Fruit fly (Drosophila melanogaster) whole organism, embryonic: ENCODE measurements around the gene CG14646.

Experiments
- Aef1 ChIP-seq: fragments of 200-800 bp; sonication (Bioruptor generic); IDR thresholded peaks from 3 replicates; pipeline ENCODE4 v1.3.6; 2022; ENCODE audit warnings: missing biosample characterization, missing genetic modification characterization
- Blimp-1 ChIP-seq: fragments of 200-800 bp; sonication (Bioruptor generic); optimal IDR thresholded peaks from 3 replicates; lab custom pipeline; 2018; ENCODE audit warnings: missing biosample characterization, missing genetic modification characterization, mild to moderate bottlenecking, moderate library complexity, missing genetic modification reagents
- CG10147 ChIP-seq: fragments of 200-800 bp; sonication (Bioruptor generic); optimal IDR thresholded peaks from 2 replicates; lab custom pipeline; 2019; ENCODE audit warnings: missing biosample characterization, mild to moderate bottlenecking, missing genetic modification characterization, moderate library complexity
- CG10209 ChIP-seq: fragments of 200-800 bp; sonication (Bioruptor generic); optimal IDR thresholded peaks from 3 replicates; lab custom pipeline; 2017; ENCODE audit warnings: missing biosample characterization, mild to moderate bottlenecking, missing genetic modification characterization, missing genetic modification reagents
- CG10321 ChIP-seq: fragments of 200-800 bp; sonication (Bioruptor generic); IDR thresholded peaks from 2 replicates; pipeline ENCODE4 v1.3.6; 2022; ENCODE audit warnings: missing biosample characterization, missing genetic modification characterization
- CG11093 ChIP-seq: fragments of 200-800 bp; sonication (Bioruptor generic); IDR thresholded peaks from 3 replicates; pipeline ENCODE4 v1.3.6; 2022; ENCODE audit warnings: missing biosample characterization, missing genetic modification characterization
- CG12299 ChIP-seq: fragments of 200-800 bp; sonication (Bioruptor generic); optimal IDR thresholded peaks from 2 replicates; lab custom pipeline; 2018; ENCODE audit warnings: missing biosample characterization, mild to moderate bottlenecking, missing genetic modification characterization
- CG1233 ChIP-seq: fragments of 200-800 bp; sonication (Bioruptor generic); optimal IDR thresholded peaks from 4 replicates; lab custom pipeline; 2018; ENCODE audit warnings: missing biosample characterization, mild to moderate bottlenecking, missing genetic modification characterization
- CG12391 ChIP-seq: fragments of 200-800 bp; sonication (Bioruptor generic); optimal IDR thresholded peaks from 3 replicates; lab custom pipeline; 2018; ENCODE audit warnings: missing biosample characterization, mild to moderate bottlenecking, missing genetic modification characterization, moderate library complexity
- CG13424 ChIP-seq: fragments of 200-800 bp; sonication (Bioruptor generic); optimal IDR thresholded peaks from 2 replicates; lab custom pipeline; 2019; ENCODE audit warnings: missing biosample characterization, mild to moderate bottlenecking, missing genetic modification characterization, moderate library complexity
- CG13624 ChIP-seq: fragments of 200-800 bp; sonication (Bioruptor generic); optimal IDR thresholded peaks from 2 replicates; lab custom pipeline; 2016; ENCODE audit warnings: missing biosample characterization, missing genetic modification characterization
- CG14014 ChIP-seq: fragments of 200-800 bp; sonication (Bioruptor generic); IDR thresholded peaks from 2 replicates; pipeline ENCODE4 v1.3.6; 2022; ENCODE audit warnings: missing biosample characterization, missing genetic modification characterization
- CG14860 ChIP-seq: fragments of 200-800 bp; sonication (Bioruptor generic); IDR thresholded peaks from 3 replicates; pipeline ENCODE4 v1.3.6; 2022; ENCODE audit warnings: missing biosample characterization, missing genetic modification characterization; ENCODE audit not compliant: partially characterized antibody
- CG3726 ChIP-seq: fragments of 200-800 bp; sonication (Bioruptor generic); IDR thresholded peaks from 3 replicates; pipeline ENCODE4, ENCODE4 v1.3.6; 2022; ENCODE audit warnings: missing biosample characterization, missing genetic modification characterization
- CG3995 ChIP-seq: fragments of 200-800 bp; sonication (Bioruptor generic); optimal IDR thresholded peaks from 3 replicates; lab custom pipeline; 2016; ENCODE audit warnings: missing biosample characterization, missing genetic modification characterization
- CG6175 ChIP-seq: fragments of 200-800 bp; sonication (Bioruptor generic); IDR thresholded peaks from 3 replicates; pipeline ENCODE4 v1.3.6; 2022; ENCODE audit warnings: missing biosample characterization, missing genetic modification characterization
- CG6272 ChIP-seq: fragments of 200-800 bp; sonication (Bioruptor generic); IDR thresholded peaks from 2 replicates; pipeline ENCODE4 v1.3.6; 2022; ENCODE audit warnings: missing biosample characterization, missing genetic modification characterization
- CG6791 ChIP-seq: fragments of 200-800 bp; sonication (Bioruptor generic); IDR thresholded peaks from 3 replicates; pipeline ENCODE4 v1.3.6; 2022; ENCODE audit warnings: missing biosample characterization, missing genetic modification characterization; ENCODE audit not compliant: partially characterized antibody
- CG7271 ChIP-seq: fragments of 200-800 bp; sonication (Bioruptor generic); optimal IDR thresholded peaks from 2 replicates; lab custom pipeline; 2018; ENCODE audit warnings: missing biosample characterization, mild to moderate bottlenecking, missing genetic modification characterization, moderate library complexity
- CG7556 ChIP-seq: fragments of 200-800 bp; sonication (Bioruptor generic); optimal IDR thresholded peaks from 2 replicates; lab custom pipeline; 2017; ENCODE audit warnings: missing biosample characterization, mild to moderate bottlenecking, missing genetic modification characterization
- CG7928 ChIP-seq: fragments of 200-800 bp; sonication (Bioruptor generic); optimal IDR thresholded peaks from 2 replicates; lab custom pipeline; 2017; ENCODE audit warnings: missing biosample characterization, mild to moderate bottlenecking, missing genetic modification characterization
- CG9215 ChIP-seq: fragments of 200-800 bp; sonication (Bioruptor generic); IDR thresholded peaks from 2 replicates; pipeline ENCODE4 v1.3.6; 2022; ENCODE audit warnings: missing biosample characterization, missing genetic modification characterization
- CG9932 ChIP-seq: fragments of 200-800 bp; sonication (Bioruptor generic); IDR thresholded peaks from 2 replicates; pipeline ENCODE4 v1.3.6; 2022; ENCODE audit warnings: missing biosample characterization, missing genetic modification characterization
- CkIIα-i1 ChIP-seq: fragments of 200-800 bp; sonication (Bioruptor generic); IDR thresholded peaks from 2 replicates; pipeline ENCODE4 v1.3.6; 2022; ENCODE audit warnings: missing biosample characterization, missing genetic modification characterization
- Dad ChIP-seq: fragments of 200-800 bp; sonication (Bioruptor generic); optimal IDR thresholded peaks from 3 replicates; lab custom pipeline; 2016; ENCODE audit warnings: missing biosample characterization, missing genetic modification characterization
- Dbx ChIP-seq: fragments of 200-800 bp; sonication (Bioruptor generic); IDR thresholded peaks from 3 replicates; pipeline ENCODE4 v1.3.6; 2022; ENCODE audit warnings: missing biosample characterization, missing genetic modification characterization
- Doc2 ChIP-seq: fragments of 200-800 bp; sonication (Bioruptor generic); IDR thresholded peaks from 2 replicates; pipeline ENCODE4 v1.3.6; 2022; ENCODE audit warnings: missing biosample characterization, missing genetic modification characterization
- Ets97D ChIP-seq: fragments of 200-800 bp; sonication (Bioruptor generic); optimal IDR thresholded peaks from 3 replicates; lab custom pipeline; 2016; ENCODE audit warnings: missing biosample characterization, missing genetic modification characterization
- Gsc ChIP-seq: fragments of 200-800 bp; sonication (Bioruptor generic); IDR thresholded peaks from 2 replicates; pipeline ENCODE4 v1.3.6; 2022; ENCODE audit warnings: missing biosample characterization, missing genetic modification characterization
- Hey ChIP-seq: fragments of 200-800 bp; sonication (Bioruptor generic); optimal IDR thresholded peaks from 3 replicates; lab custom pipeline; 2018; ENCODE audit warnings: missing biosample characterization, mild to moderate bottlenecking, missing genetic modification characterization
- Opbp ChIP-seq: fragments of 200-800 bp; sonication (Bioruptor generic); IDR thresholded peaks from 3 replicates; pipeline ENCODE4 v1.3.6; 2022; ENCODE audit warnings: missing biosample characterization, missing genetic modification characterization; ENCODE audit not compliant: partially characterized antibody
- Optix ChIP-seq: fragments of 200-800 bp; sonication (Bioruptor generic); IDR thresholded peaks from 3 replicates; pipeline ENCODE4 v1.3.6; 2022; ENCODE audit warnings: missing biosample characterization, missing genetic modification characterization
- al ChIP-seq: fragments of 200-800 bp; sonication (Bioruptor generic); IDR thresholded peaks from 2 replicates; pipeline ENCODE4 v1.3.6; 2022; ENCODE audit warnings: missing biosample characterization, missing genetic modification characterization
- bowl ChIP-seq: fragments of 200-800 bp; sonication (Bioruptor generic); IDR thresholded peaks from 2 replicates; pipeline ENCODE4 v1.3.6; 2022; ENCODE audit warnings: missing biosample characterization, missing genetic modification characterization
- eyg ChIP-seq: fragments of 200-800 bp; sonication (Bioruptor generic); optimal IDR thresholded peaks from 3 replicates; lab custom pipeline; 2016; ENCODE audit warnings: missing biosample characterization, missing genetic modification characterization
- gsb ChIP-seq: fragments of 200-800 bp; sonication (Bioruptor generic); IDR thresholded peaks from 2 replicates; pipeline ENCODE4 v1.3.6; 2022; ENCODE audit warnings: missing biosample characterization, missing genetic modification characterization
- gsb-n ChIP-seq: fragments of 200-800 bp; sonication (Bioruptor generic); optimal IDR thresholded peaks from 3 replicates; lab custom pipeline; 2018; ENCODE audit warnings: missing biosample characterization, mild to moderate bottlenecking, missing genetic modification characterization
- insv ChIP-seq, 2 experiments: fragments of 200-800 bp; sonication (Bioruptor generic); optimal IDR thresholded peaks; 3 replicates each; lab custom pipeline; 2016 to 2018; ENCODE audit warnings: missing biosample characterization in 2 of 2, missing genetic modification characterization in 2 of 2
- lab ChIP-seq: fragments of 200-800 bp; sonication (Bioruptor generic); optimal IDR thresholded peaks from 3 replicates; lab custom pipeline; 2017; ENCODE audit warnings: missing biosample characterization, missing genetic modification characterization, mild to moderate bottlenecking, moderate library complexity, missing genetic modification reagents
- mld ChIP-seq: fragments of 200-800 bp; sonication (Bioruptor generic); IDR thresholded peaks from 3 replicates; pipeline ENCODE4 v1.3.6; 2022; ENCODE audit warnings: missing biosample characterization, missing genetic modification characterization; ENCODE audit not compliant: partially characterized antibody
- oc ChIP-seq: fragments of 200-800 bp; sonication (Bioruptor generic); optimal IDR thresholded peaks from 2 replicates; lab custom pipeline; 2018; ENCODE audit warnings: missing biosample characterization, mild to moderate bottlenecking, missing genetic modification characterization, moderate library complexity
- pfk ChIP-seq: fragments of 200-800 bp; sonication (Bioruptor generic); optimal IDR thresholded peaks from 2 replicates; lab custom pipeline; 2018; ENCODE audit warnings: missing biosample characterization, mild to moderate bottlenecking, missing genetic modification characterization, moderate library complexity
- repo ChIP-seq: fragments of 200-800 bp; sonication (Bioruptor generic); optimal IDR thresholded peaks from 2 replicates; lab custom pipeline; 2016; ENCODE audit warnings: missing biosample characterization, missing genetic modification characterization
- scrt ChIP-seq: fragments of 200-800 bp; sonication (Bioruptor generic); optimal IDR thresholded peaks from 2 replicates; lab custom pipeline; 2018; ENCODE audit warnings: missing biosample characterization, mild to moderate bottlenecking, missing genetic modification characterization, moderate library complexity
- sisA ChIP-seq: fragments of 200-800 bp; sonication (Bioruptor generic); IDR thresholded peaks from 2 replicates; pipeline ENCODE4 v1.3.6; 2022; ENCODE audit warnings: missing biosample characterization, missing genetic modification characterization
- stwl ChIP-seq: fragments of 200-800 bp; sonication (Bioruptor generic); optimal IDR thresholded peaks from 3 replicates; lab custom pipeline; 2018; ENCODE audit warnings: missing biosample characterization, mild to moderate bottlenecking, missing genetic modification characterization, moderate library complexity
- trh ChIP-seq: fragments of 200-800 bp; sonication (Bioruptor generic); optimal IDR thresholded peaks from 2 replicates; lab custom pipeline; 2016; ENCODE audit warnings: missing biosample characterization, missing genetic modification characterization
- wdn ChIP-seq: fragments of 200-800 bp; sonication (Bioruptor generic); IDR thresholded peaks from 2 replicates; pipeline ENCODE4 v1.3.6; 2022; ENCODE audit warnings: missing biosample characterization, missing genetic modification characterization

Gene CG14646

dm6 chr3R:4394654-4395581 is 4.8 kb downstream of the CG14646 start (continued):
- TF ChIP-seq CG10321 (GFP tag; lab: Robert Waterston, UW) (peak; percentile 61; the same call in 1 of the 2 replicates), CG3995 (GFP tag; lab: Kevin White, UChicago) (peak; percentile 47), stwl (tag; lab: Kevin White, UChicago) (no peak), Ets97D (GFP tag; lab: Kevin White, UChicago) (peak; percentile 72), Dad (GFP tag; lab: Kevin White, UChicago) (peak; percentile 82), Hey (tag; lab: Kevin White, UChicago) (peak; percentile 67), CG6272 (GFP tag; lab: Robert Waterston, UW) (peak; percentile 79), oc (tag; lab: Kevin White, UChicago) (peak; percentile 84), CG7928 (GFP tag; lab: Kevin White, UChicago) (peak; percentile 39), pfk (GFP tag; lab: Kevin White, UChicago) (no peak), CG6791 (GFP tag; lab: Robert Waterston, UW) (no peak), bowl (GFP tag; lab: Robert Waterston, UW) (peak; percentile 73; the same call in 1 of the 2 replicates), repo (GFP tag; lab: Kevin White, UChicago) (peak; percentile 85), scrt (peak; percentile 84), CG10209 (GFP tag; lab: Kevin White, UChicago) (peak; percentile 88), Optix (peak; percentile 87), lab (GFP tag; lab: Kevin White, UChicago) (peak; percentile 95), CG11093 (GFP tag; lab: Robert Waterston, UW) (peak; percentile 83), wdn (peak; percentile 75), CG3726 (GFP tag; lab: Robert Waterston, UW) (peak; percentile 75), CkIIα-i1 (GFP tag; lab: Robert Waterston, UW) (no peak), CG9215 (GFP tag; lab: Robert Waterston, UW) (no peak; the same call in 1 of the 2 replicates), CG13624 (peak; percentile 93), mld (no peak), CG12391 (peak; percentile 88), CG13424 (tag; lab: Kevin White, UChicago) (peak; percentile 84), trh (GFP tag; lab: Kevin White, UChicago) (peak; percentile 69), CG12299 (tag; lab: Kevin White, UChicago) (peak; percentile 61), Opbp (GFP tag; lab: Robert Waterston, UW) (no peak), CG14860 (GFP tag; lab: Robert Waterston, UW) (no peak), Blimp-1 (GFP tag; lab: Kevin White, UChicago) (no peak), CG14014 (GFP tag; lab: Robert Waterston, UW) (peak; percentile 80), CG6175 (GFP tag; lab: Robert Waterston, UW) (peak; percentile 63; the same call in 1 of the 3 replicates), Gsc (GFP tag; lab: Robert Waterston, UW) (no peak), sisA (peak; percentile 87), gsb (peak; percentile 71), CG7556 (GFP tag; lab: Kevin White, UChicago) (peak; percentile 79), Aef1 (GFP tag; lab: Robert Waterston, UW) (peak; percentile 83), CG7271 (peak; percentile 15), eyg (peak; percentile 85), insv (GFP tag; optimal IDR thresholded peaks at IDR 0.05; lab: Kevin White, UChicago) (no peak), CG10147 (GFP tag; lab: Kevin White, UChicago) (peak; percentile 89), Doc2 (no peak), al (GFP tag; lab: Robert Waterston, UW) (peak; percentile 80; the same call in 1 of the 2 replicates), CG9932 (GFP tag; lab: Robert Waterston, UW) (peak; percentile 76), Dbx (GFP tag; lab: Robert Waterston, UW) (peak; percentile 89), gsb-n (no peak), CG1233 (GFP tag; lab: Kevin White, UChicago) (peak; percentile 75)
